Worm (Caenorhabditis elegans) whole organism, L3 larva: Measurements from ENCODE around the gene phdh-1.

Experiments used
- ceh-9 ChIP-seq: sonication (generic microtip); optimal IDR thresholded peaks from 2 replicates; lab custom pipeline; 2018; ENCODE audit warnings: missing biosample characterization, missing genetic modification characterization
- fos-1 ChIP-seq: fragments of 150-350 bp; optimal IDR thresholded peaks from 2 replicates; lab custom pipeline; 2014; ENCODE audit warnings: missing biosample characterization, missing genetic modification characterization
- nhr-28 ChIP-seq: fragments of 150-350 bp; optimal IDR thresholded peaks from 2 replicates; lab custom pipeline; 2014; ENCODE audit warnings: missing biosample characterization, missing genetic modification characterization
- nhr-76 ChIP-seq: fragments of 150-350 bp; sonication (generic microtip); optimal IDR thresholded peaks from 5 replicates; lab custom pipeline; 2014; ENCODE audit warnings: missing biosample characterization, missing genetic modification characterization
- pha-4 ChIP-seq: fragments of 150-350 bp; optimal IDR thresholded peaks from 2 replicates; lab custom pipeline; 2014; ENCODE audit warnings: missing biosample characterization, missing genetic modification reagents, missing genetic modification characterization
- snpc-4 ChIP-seq: fragments of 150-350 bp; optimal IDR thresholded peaks from 2 replicates; lab custom pipeline; 2014; ENCODE audit warnings: missing biosample characterization, missing genetic modification characterization
- zag-1 ChIP-seq: fragments of 150-350 bp; optimal IDR thresholded peaks from 2 replicates; lab custom pipeline; 2014; ENCODE audit warnings: missing biosample characterization, missing genetic modification characterization
- ztf-11 ChIP-seq: fragments of 150-350 bp; optimal IDR thresholded peaks from 2 replicates; lab custom pipeline; 2014; ENCODE audit warnings: missing biosample characterization, missing genetic modification characterization

- TF ChIP-seq ztf-11 (tag; lab: Kevin White, UChicago) (no peak), fos-1 (tag; lab: Kevin White, UChicago) (no peak), zag-1 (no peak), ceh-9 (tag; lab: Kevin White, UChicago) (no peak), pha-4 (tag; lab: Kevin White, UChicago) (no peak), nhr-76 (tag; lab: Kevin White, UChicago) (no peak), nhr-28 (tag; lab: Kevin White, UChicago) (no peak), snpc-4 (tag; lab: Kevin White, UChicago) (no peak)
Measured at ce11 chrII:13632238-13632637, 6.0 kb downstream of the phdh-1 start, which contains the start of gene tag-10.
